Fruit fly (Drosophila melanogaster): ENCODE measurements around the gene CG34250.

The CG34250 gene

DNA sequence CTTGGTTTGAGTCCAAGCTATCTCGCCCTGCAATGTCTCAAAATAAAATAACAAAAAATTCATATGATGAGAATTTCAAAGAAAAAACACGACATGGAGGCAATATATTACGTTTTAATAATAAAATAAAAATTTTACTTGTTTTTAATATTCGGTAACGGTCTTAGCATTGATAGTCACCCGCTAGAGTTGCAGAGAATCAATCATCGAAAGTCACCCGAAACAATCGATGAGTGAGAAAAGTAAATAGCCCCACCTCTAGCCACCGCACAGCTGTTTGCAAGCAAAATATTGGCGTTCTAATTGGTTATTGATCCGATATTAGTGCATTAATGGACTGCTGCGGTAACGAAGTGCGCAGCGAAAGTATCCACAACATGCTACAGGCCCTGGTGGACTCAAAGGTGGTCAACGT lies at the start of gene CG34250:
Gene CG34250 (plus strand): TSS at position 244 of the 415 bp plus-strand sequence.
- TF ChIP-seq Dll (optimal IDR thresholded peaks at IDR 0.05), result no peak
- TF ChIP-seq usp (GFP tag; optimal IDR thresholded peaks at IDR 0.05), result no peak
- TF ChIP-seq CG8478 (optimal IDR thresholded peaks at IDR 0.05), result no peak
- no peak for TF ChIP-seq pan (optimal IDR thresholded peaks at IDR 0.05)
- TF ChIP-seq psq (optimal IDR thresholded peaks at IDR 0.05), result no peak
- no peak for TF ChIP-seq EcR (GFP tag; optimal IDR thresholded peaks at IDR 0.05)

dm6 chr3L:17427013-17427412 lies 49.0 kb upstream of the CG34250 start, which contains the start of gene Polr3G:
Gene Polr3G, minus strand, starts transcription at chr3L:17427130.
- TF ChIP-seq EcR (GFP tag; optimal IDR thresholded peaks at IDR 0.05) (no peak), CG8478 (optimal IDR thresholded peaks at IDR 0.05) (no peak), psq (optimal IDR thresholded peaks at IDR 0.05) (no peak), Dll (optimal IDR thresholded peaks at IDR 0.05) (no peak), usp (GFP tag; optimal IDR thresholded peaks at IDR 0.05) (no peak), pan (optimal IDR thresholded peaks at IDR 0.05) (no peak)

DNA sequence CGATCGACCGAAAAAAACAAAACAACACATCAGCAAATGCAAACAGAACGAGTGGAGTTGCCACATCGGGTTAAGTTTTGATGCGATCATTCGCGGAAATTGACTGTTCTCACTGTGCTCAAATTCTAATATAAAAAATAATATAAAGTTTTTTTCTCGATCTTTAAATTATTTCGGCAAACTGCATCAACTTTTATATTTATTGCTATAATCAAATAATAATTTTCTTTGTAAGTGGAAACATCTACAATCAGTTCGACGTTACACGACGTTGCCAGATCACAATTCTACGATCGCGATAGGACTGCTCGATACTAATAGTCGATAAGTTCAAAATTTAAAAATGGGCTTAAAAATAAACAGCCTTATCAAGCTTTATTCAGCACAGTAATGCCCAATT lies 47.2 kb upstream of the CG34250 start, which contains the start of gene Gorab:
Gene Gorab (minus strand): TSS at position 58 of the 400 bp plus-strand sequence.
- TF ChIP-seq pan (optimal IDR thresholded peaks at IDR 0.05) (no peak), EcR (GFP tag; optimal IDR thresholded peaks at IDR 0.05) (no peak), CG8478 (optimal IDR thresholded peaks at IDR 0.05) (no peak), psq (optimal IDR thresholded peaks at IDR 0.05) (no peak), Dll (optimal IDR thresholded peaks at IDR 0.05) (no peak), usp (GFP tag; optimal IDR thresholded peaks at IDR 0.05) (no peak)

- TF ChIP-seq pan (optimal IDR thresholded peaks at IDR 0.05), result no peak
- TF ChIP-seq EcR (GFP tag; optimal IDR thresholded peaks at IDR 0.05), result no peak
- no peak for TF ChIP-seq Dll (optimal IDR thresholded peaks at IDR 0.05)
- TF ChIP-seq CG8478 (optimal IDR thresholded peaks at IDR 0.05), result no peak
- no peak for TF ChIP-seq psq (optimal IDR thresholded peaks at IDR 0.05)
- TF ChIP-seq usp (GFP tag; optimal IDR thresholded peaks at IDR 0.05), result no peak
Measured at dm6 chr3L:17430390-17430789, 45.6 kb upstream of the CG34250 start.

DNA sequence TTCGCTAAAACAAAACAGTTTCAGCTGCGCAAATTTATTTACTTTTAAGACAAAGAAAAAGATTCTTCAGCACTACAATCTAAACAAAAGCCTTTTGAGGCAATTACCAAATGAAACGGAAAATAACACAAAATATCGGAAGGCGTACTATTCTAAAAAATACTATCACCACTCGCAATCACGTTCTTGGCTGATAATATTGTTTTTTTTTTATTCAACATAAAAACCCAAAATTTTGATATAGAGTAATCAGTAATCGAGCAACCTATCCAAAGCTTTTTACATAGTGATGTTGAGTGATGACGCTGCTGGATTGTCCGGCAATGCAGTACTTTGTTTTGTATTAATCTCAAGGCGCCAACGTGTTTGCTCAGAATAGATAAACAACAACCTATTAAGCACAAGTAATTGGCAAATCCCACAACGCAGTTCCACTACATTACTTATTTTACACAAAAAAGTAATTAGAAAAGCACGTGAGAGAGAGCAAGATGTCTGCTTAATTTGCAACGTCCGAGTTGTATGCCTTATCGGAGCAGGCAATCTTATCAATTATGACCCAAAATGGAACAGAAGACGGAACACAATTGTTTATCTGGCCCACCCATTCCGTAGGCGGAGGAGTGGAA lies 45.0 kb upstream of the CG34250 start:
- TF ChIP-seq pan (optimal IDR thresholded peaks at IDR 0.05) (no peak), usp (GFP tag; optimal IDR thresholded peaks at IDR 0.05) (no peak), CG8478 (optimal IDR thresholded peaks at IDR 0.05) (no peak), psq (optimal IDR thresholded peaks at IDR 0.05) (no peak), Dll (optimal IDR thresholded peaks at IDR 0.05) (no peak), EcR (GFP tag; optimal IDR thresholded peaks at IDR 0.05) (no peak)

DNA sequence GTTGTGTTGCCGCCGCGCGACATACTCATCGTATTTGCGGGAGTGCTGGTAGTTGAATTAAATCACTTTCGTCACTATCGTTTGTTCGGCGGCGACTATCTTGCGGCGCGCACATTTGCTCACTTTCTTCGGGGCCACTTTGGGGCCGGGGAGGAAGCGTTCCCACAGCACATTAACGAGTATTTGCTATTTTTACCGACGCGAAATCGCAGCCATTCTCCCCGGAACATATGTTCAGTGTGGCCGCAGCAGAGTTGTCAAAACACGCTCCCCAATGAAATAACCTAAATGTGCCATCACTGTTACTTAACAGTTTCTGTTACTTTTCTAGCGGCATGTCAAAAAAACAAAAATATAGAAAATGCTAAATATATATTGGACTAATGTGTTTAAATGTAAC lies 43.1 kb upstream of the CG34250 start, which contains the start of gene frc:
Gene frc (minus strand): TSS at position 244 of the 400 bp plus-strand sequence.
- TF ChIP-seq CG8478 (optimal IDR thresholded peaks at IDR 0.05) (no peak), psq (optimal IDR thresholded peaks at IDR 0.05) (no peak), usp (GFP tag; optimal IDR thresholded peaks at IDR 0.05) (no peak), EcR (GFP tag; optimal IDR thresholded peaks at IDR 0.05) (no peak), pan (optimal IDR thresholded peaks at IDR 0.05) (no peak), Dll (optimal IDR thresholded peaks at IDR 0.05) (no peak)

- TF ChIP-seq Dll (optimal IDR thresholded peaks at IDR 0.05), result no peak
- TF ChIP-seq EcR (GFP tag; optimal IDR thresholded peaks at IDR 0.05), result no peak
- no peak for TF ChIP-seq usp (GFP tag; optimal IDR thresholded peaks at IDR 0.05)
- TF ChIP-seq CG8478 (optimal IDR thresholded peaks at IDR 0.05), result no peak
- TF ChIP-seq pan (optimal IDR thresholded peaks at IDR 0.05), result no peak
- no peak for TF ChIP-seq psq (optimal IDR thresholded peaks at IDR 0.05)
Measured at dm6 chr3L:17433555-17433954, 42.5 kb upstream of the CG34250 start, which contains the start of the genes Coq4 and CG32176. Gene Coq4, minus strand, starts transcription at chr3L:17433621. Gene CG32176, plus strand, starts transcription at chr3L:17433868.

- no peak for TF ChIP-seq usp (GFP tag; optimal IDR thresholded peaks at IDR 0.05)
- no peak for TF ChIP-seq pan (optimal IDR thresholded peaks at IDR 0.05)
- no peak for TF ChIP-seq psq (optimal IDR thresholded peaks at IDR 0.05)
- no peak for TF ChIP-seq CG8478 (optimal IDR thresholded peaks at IDR 0.05)
- no peak for TF ChIP-seq EcR (GFP tag; optimal IDR thresholded peaks at IDR 0.05)
- no peak for TF ChIP-seq Dll (optimal IDR thresholded peaks at IDR 0.05)
Measured at dm6 chr3L:17436331-17436730, 39.7 kb upstream of the CG34250 start, which contains the start of gene CG12229. Gene CG12229, minus strand, starts transcription at chr3L:17436431.

- TF ChIP-seq CG8478 (optimal IDR thresholded peaks at IDR 0.05) (no peak), Dll (optimal IDR thresholded peaks at IDR 0.05) (no peak), EcR (GFP tag; optimal IDR thresholded peaks at IDR 0.05) (no peak), psq (optimal IDR thresholded peaks at IDR 0.05) (no peak), pan (optimal IDR thresholded peaks at IDR 0.05) (no peak), usp (GFP tag; optimal IDR thresholded peaks at IDR 0.05) (no peak)
Measured at dm6 chr3L:17438872-17439495, 37.0 kb upstream of the CG34250 start, which contains the start of gene CG18265. Gene CG18265, plus strand, starts transcription at chr3L:17439401.

DNA sequence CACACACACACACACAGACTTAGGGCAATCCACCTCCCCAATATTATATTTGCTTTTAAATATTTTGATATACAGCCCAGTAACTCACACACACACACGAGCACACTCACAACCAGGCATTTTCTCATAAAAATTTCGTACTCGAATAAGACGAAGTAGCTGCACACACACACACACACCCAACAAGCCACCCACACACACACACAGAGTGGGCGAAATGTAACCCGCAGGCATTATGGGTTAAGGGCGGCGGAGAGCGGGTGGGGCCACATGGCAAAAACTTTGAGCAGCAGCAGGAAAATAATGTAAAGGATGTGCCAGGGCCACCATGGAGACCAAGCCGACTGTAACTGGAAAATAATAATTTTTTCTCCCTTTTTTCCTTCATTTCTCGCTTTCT lies 34.4 kb upstream of the CG34250 start:
- TF ChIP-seq EcR (GFP tag; optimal IDR thresholded peaks at IDR 0.05) (no peak), psq (optimal IDR thresholded peaks at IDR 0.05) (no peak), Dll (optimal IDR thresholded peaks at IDR 0.05) (no peak)

DNA sequence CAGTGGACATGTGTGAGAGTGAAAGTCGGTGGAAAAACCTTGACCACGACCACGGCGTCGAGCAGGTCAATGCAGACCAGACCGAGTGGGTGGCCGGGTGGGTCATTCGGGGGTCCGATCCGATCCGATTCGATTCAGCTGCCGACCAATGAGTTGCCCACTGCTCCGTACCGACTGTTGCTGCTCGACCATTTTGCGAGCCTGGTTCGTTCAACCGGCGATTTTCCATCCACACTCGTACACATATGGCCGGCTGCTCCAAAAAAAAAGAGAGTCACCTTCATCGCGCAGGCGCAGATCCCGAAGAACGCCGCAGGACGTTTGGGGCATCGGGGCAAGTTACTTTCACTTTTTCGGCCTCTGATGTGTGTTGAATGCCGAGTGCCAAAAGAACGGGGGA lies 31.5 kb upstream of the CG34250 start:
- TF ChIP-seq pan (optimal IDR thresholded peaks at IDR 0.05) (no peak), CG8478 (optimal IDR thresholded peaks at IDR 0.05) (no peak), usp (GFP tag; optimal IDR thresholded peaks at IDR 0.05) (no peak), EcR (GFP tag; optimal IDR thresholded peaks at IDR 0.05) (no peak), psq (optimal IDR thresholded peaks at IDR 0.05) (no peak), Dll (optimal IDR thresholded peaks at IDR 0.05) (no peak)
